Worm (Caenorhabditis elegans): ENCODE measurements around the gene srh-52.

Gene srh-52

DNA sequence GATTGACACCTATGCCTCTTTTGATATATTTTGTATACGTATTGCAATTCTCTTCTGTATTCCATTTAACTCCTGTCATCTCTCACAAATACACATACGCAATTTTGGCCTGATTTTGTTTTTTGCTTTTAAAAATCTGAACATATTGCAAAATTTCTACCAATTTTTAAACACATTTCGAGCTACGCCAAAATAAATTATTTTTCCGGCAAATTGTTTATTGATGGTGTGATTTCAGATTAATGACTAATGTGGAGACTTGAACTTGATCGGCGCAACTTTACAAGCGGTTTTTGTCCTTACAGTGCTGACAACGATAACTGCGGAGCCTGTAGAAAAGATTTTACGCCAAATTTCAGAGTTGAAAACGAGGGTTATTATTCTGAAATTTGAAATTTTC lies 21.0 kb upstream of the srh-52 start (continued):
- TF ChIP-seq efl-1 (GFP tag; optimal IDR thresholded peaks at IDR 0.05) = no peak
- TF ChIP-seq lsl-1 (GFP tag; optimal IDR thresholded peaks at IDR 0.05) = peak; percentile 37
- TF ChIP-seq lin-35 (GFP tag; optimal IDR thresholded peaks at IDR 0.05) = peak in 1 of 3 experiments; percentile 2
- peak; percentile 67 for TF ChIP-seq ekl-4 (GFP tag; IDR thresholded peaks at IDR 0.05)
- no peak for TF ChIP-seq rec-8 (tag; optimal IDR thresholded peaks at IDR 0.05)
- TF ChIP-seq F49E8.2 (tag; optimal IDR thresholded peaks at IDR 0.05; ENCODE audit: insufficient read depth) = peak; percentile 38
- peak; percentile 73 for TF ChIP-seq madf-6 (GFP tag; IDR thresholded peaks at IDR 0.05)

DNA sequence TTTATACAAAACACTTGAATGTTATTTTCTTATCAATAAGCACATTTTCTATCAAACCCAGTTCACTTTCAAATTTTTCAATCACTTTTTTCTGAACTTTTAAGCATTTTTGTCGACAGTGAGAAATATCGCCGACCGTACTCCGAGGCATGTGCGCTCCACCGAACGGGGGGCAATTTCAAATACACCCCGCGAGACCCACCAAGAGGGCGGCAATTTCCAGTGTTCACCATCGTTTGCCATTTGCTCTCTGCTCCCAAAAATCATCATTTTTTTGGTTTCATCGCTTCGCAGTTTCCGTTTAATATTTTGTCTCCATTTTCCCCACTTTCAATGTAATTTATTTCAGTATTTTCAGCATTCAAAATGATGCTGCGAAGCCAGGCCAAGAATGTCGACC lies 19.2 kb upstream of the srh-52 start, which contains the start of gene cyb-3:
TSS of gene cyb-3 (plus strand) at position 350 of the 400 bp plus-strand sequence.
- peak; percentile 80 for TF ChIP-seq B0019.2 (GFP tag; conservative IDR thresholded peaks at IDR 0.05)
- TF ChIP-seq madf-8 (GFP tag; conservative IDR thresholded peaks at IDR 0.05) = peak; percentile 92
- TF ChIP-seq unc-130 (GFP tag; optimal IDR thresholded peaks at IDR 0.05) = peak; percentile 36
- TF ChIP-seq pha-4 (tag; optimal IDR thresholded peaks at IDR 0.05) = no peak
- no peak for TF ChIP-seq him-1 (tag; optimal IDR thresholded peaks at IDR 0.05)
- no peak for TF ChIP-seq aptf-2 (GFP tag; conservative IDR thresholded peaks at IDR 0.05)
- peak; percentile 20 for TF ChIP-seq ztf-18 (tag; optimal IDR thresholded peaks at IDR 0.05)
- no peak for TF ChIP-seq lsy-27 (tag; optimal IDR thresholded peaks at IDR 0.05; ENCODE audit: borderline replicate concordance, insufficient read depth)
- no peak for TF ChIP-seq lir-1 (GFP tag; conservative IDR thresholded peaks at IDR 0.05)
- no peak for TF ChIP-seq egl-18 (GFP tag; IDR thresholded peaks at IDR 0.05)
- peak; percentile 59; the same call in 1 of the 2 replicates for TF ChIP-seq rcor-1 (GFP tag; IDR thresholded peaks at IDR 0.05)
- peak; percentile 60; the same call in 1 of the 2 replicates for TF ChIP-seq dox-1 (GFP tag; IDR thresholded peaks at IDR 0.05)
- no peak for TF ChIP-seq nhr-90 (tag; optimal IDR thresholded peaks at IDR 0.05)
- peak; percentile 55; the same call in 1 of the 2 replicates for TF ChIP-seq hmg-1.2 (GFP tag; IDR thresholded peaks at IDR 0.05)
- TF ChIP-seq hsf-1 (GFP tag; IDR thresholded peaks at IDR 0.05) = peak; percentile 86
- peak; percentile 82 for TF ChIP-seq xnd-1 (tag; optimal IDR thresholded peaks at IDR 0.05)
- peak; percentile 18 for TF ChIP-seq B0261.1 (tag; optimal IDR thresholded peaks at IDR 0.05)
- TF ChIP-seq ceh-79 (tag; optimal IDR thresholded peaks at IDR 0.05) = no peak
- TF ChIP-seq madf-3 (GFP tag; IDR thresholded peaks at IDR 0.05) = peak; percentile 89
- peak; percentile 84 for TF ChIP-seq mcd-1 (GFP tag; IDR thresholded peaks at IDR 0.05)
- no peak for TF ChIP-seq F57C9.4 (tag; optimal IDR thresholded peaks at IDR 0.05)
- peak; percentile 67; the same call in 1 of the 2 replicates for TF ChIP-seq Y95B8A.8 (GFP tag; IDR thresholded peaks at IDR 0.05)
- TF ChIP-seq snpc-3.4 (tag; optimal IDR thresholded peaks at IDR 0.05) = peak; percentile 68
- TF ChIP-seq lsl-1 (GFP tag; optimal IDR thresholded peaks at IDR 0.05) = peak; percentile 82
- TF ChIP-seq chd-7 (tag; optimal IDR thresholded peaks at IDR 0.05) = no peak
- TF ChIP-seq egrh-3 (GFP tag; IDR thresholded peaks at IDR 0.05) = no peak
- TF ChIP-seq F57A8.1 (GFP tag; optimal IDR thresholded peaks at IDR 0.05) = no peak
- TF ChIP-seq fkh-3 (tag; optimal IDR thresholded peaks at IDR 0.05) = no peak
- no peak for TF ChIP-seq nhr-179 (tag; optimal IDR thresholded peaks at IDR 0.05)
- peak; percentile 95 for TF ChIP-seq efl-1 (GFP tag; optimal IDR thresholded peaks at IDR 0.05)
- TF ChIP-seq hmg-20 (GFP tag; IDR thresholded peaks at IDR 0.05) = no peak
- TF ChIP-seq Y56A3A.18 (GFP tag; IDR thresholded peaks at IDR 0.05) = no peak
- TF ChIP-seq ceh-100 (GFP tag; IDR thresholded peaks at IDR 0.05) = no peak
- TF ChIP-seq pbrm-1 (GFP tag; IDR thresholded peaks at IDR 0.05) = peak; percentile 28; the same call in 1 of the 2 replicates
- peak; percentile 71 for TF ChIP-seq F33H1.4 (GFP tag; IDR thresholded peaks at IDR 0.05)
- TF ChIP-seq K11D2.4 (GFP tag; IDR thresholded peaks at IDR 0.05) = no peak
- peak in 1 of 3 experiments; percentile 69 for TF ChIP-seq lin-35 (GFP tag; optimal IDR thresholded peaks at IDR 0.05)
- no peak for TF ChIP-seq ztf-6 (GFP tag; IDR thresholded peaks at IDR 0.05)
- TF ChIP-seq ztf-28 (GFP tag; IDR thresholded peaks at IDR 0.05) = no peak
- TF ChIP-seq athp-1 (tag; optimal IDR thresholded peaks at IDR 0.05) = peak; percentile 7
- no peak for TF ChIP-seq ceh-40 (GFP tag; IDR thresholded peaks at IDR 0.05)
- peak; percentile 91 for TF ChIP-seq ceh-91 (GFP tag; IDR thresholded peaks at IDR 0.05)

Measured in whole organism, young adult.